Worm (Caenorhabditis elegans) whole organism, late embryonic: ENCODE results near the gene C27D6.1.

Experiments
- C08G9.2 ChIP-seq: sonication (generic microtip); optimal IDR thresholded peaks from 2 replicates; lab custom pipeline; 2016; ENCODE audit warnings: mild to moderate bottlenecking, missing genetic modification characterization, moderate library complexity, missing compliant biosample characterization
- C38D4.7 ChIP-seq: fragments of 200-800 bp; sonication (Bioruptor generic); optimal IDR thresholded peaks from 2 replicates; lab custom pipeline; 2018; ENCODE audit warnings: mild to moderate bottlenecking, missing genetic modification characterization, moderate library complexity, missing compliant biosample characterization
- F13H6.1 ChIP-seq: sonication (generic microtip); optimal IDR thresholded peaks from 2 replicates; lab custom pipeline; 2016; ENCODE audit warnings: missing genetic modification characterization, missing compliant biosample characterization
- T23F11.4 ChIP-seq: fragments of 200-800 bp; sonication (Bioruptor generic); optimal IDR thresholded peaks from 2 replicates; lab custom pipeline; 2018; ENCODE audit warnings: mild to moderate bottlenecking, missing genetic modification characterization, missing compliant biosample characterization
- Y22D7AL.16 ChIP-seq: sonication (generic microtip); optimal IDR thresholded peaks from 2 replicates; lab custom pipeline; 2016; ENCODE audit warnings: missing genetic modification characterization, missing compliant biosample characterization
- ahr-1 ChIP-seq: sonication (generic microtip); optimal IDR thresholded peaks from 2 replicates; lab custom pipeline; 2016; ENCODE audit warnings: missing genetic modification characterization, missing compliant biosample characterization
- ama-1 ChIP-seq: fragments of 150-350 bp; optimal IDR thresholded peaks from 2 replicates; lab custom pipeline; 2014
- ceh-14 ChIP-seq: sonication (generic microtip); optimal IDR thresholded peaks from 2 replicates; lab custom pipeline; 2016; ENCODE audit warnings: missing genotype, missing genetic modification characterization, missing compliant biosample characterization
- ceh-19 ChIP-seq: fragments of 200-800 bp; sonication (Bioruptor generic); optimal IDR thresholded peaks from 2 replicates; lab custom pipeline; 2018; ENCODE audit warnings: mild to moderate bottlenecking, missing genetic modification characterization, missing compliant biosample characterization
- ceh-31 ChIP-seq: sonication (generic microtip); optimal IDR thresholded peaks from 2 replicates; lab custom pipeline; 2016; ENCODE audit warnings: missing genetic modification characterization, missing compliant biosample characterization
- ceh-34 ChIP-seq: sonication (generic microtip); optimal IDR thresholded peaks from 2 replicates; lab custom pipeline; 2016; ENCODE audit warnings: mild to moderate bottlenecking, missing genetic modification characterization, missing compliant biosample characterization
- ceh-48 ChIP-seq: sonication (generic microtip); optimal IDR thresholded peaks from 2 replicates; lab custom pipeline; 2016; ENCODE audit warnings: missing genetic modification characterization, inconsistent platforms, missing compliant biosample characterization
- ceh-9 ChIP-seq: sonication (generic microtip); optimal IDR thresholded peaks from 2 replicates; lab custom pipeline; 2016; ENCODE audit warnings: mild to moderate bottlenecking, missing genetic modification characterization, inconsistent platforms, missing compliant biosample characterization
- che-1 ChIP-seq: sonication (generic microtip); optimal IDR thresholded peaks from 2 replicates; lab custom pipeline; 2016; ENCODE audit warnings: mild to moderate bottlenecking, missing genetic modification characterization, missing compliant biosample characterization
- elt-2 ChIP-seq: sonication (generic microtip); optimal IDR thresholded peaks from 2 replicates; lab custom pipeline; 2016; ENCODE audit warnings: missing genetic modification reagents, missing genetic modification characterization, missing compliant biosample characterization
- eyg-1 ChIP-seq: sonication (generic microtip); optimal IDR thresholded peaks from 2 replicates; lab custom pipeline; 2016; ENCODE audit warnings: missing genotype, missing genetic modification characterization, missing compliant biosample characterization
- hlh-30 ChIP-seq: sonication (generic microtip); optimal IDR thresholded peaks from 2 replicates; lab custom pipeline; 2017; ENCODE audit warnings: antibody characterized with exemption, missing genetic modification characterization, missing compliant biosample characterization; ENCODE audit not compliant: insufficient read depth
- mec-3 ChIP-seq: sonication (generic microtip); optimal IDR thresholded peaks from 2 replicates; lab custom pipeline; 2016; ENCODE audit warnings: borderline replicate concordance, missing genetic modification characterization, missing compliant biosample characterization
- nfya-1 ChIP-seq: sonication (generic microtip); optimal IDR thresholded peaks from 2 replicates; lab custom pipeline; 2017; ENCODE audit warnings: missing genetic modification characterization, mild to moderate bottlenecking, missing compliant biosample characterization, antibody characterized with exemption, moderate library complexity
- nhr-11 ChIP-seq: fragments of 150-350 bp; optimal IDR thresholded peaks from 2 replicates; lab custom pipeline; 2014; ENCODE audit warnings: missing biosample characterization, missing genetic modification characterization
- odd-2 ChIP-seq: sonication (generic microtip); optimal IDR thresholded peaks from 2 replicates; lab custom pipeline; 2017; ENCODE audit warnings: antibody characterized with exemption, mild to moderate bottlenecking, missing genetic modification characterization, missing compliant biosample characterization
- pag-3 ChIP-seq: sonication (generic microtip); optimal IDR thresholded peaks from 2 replicates; lab custom pipeline; 2016; ENCODE audit warnings: missing compliant biosample characterization, missing genetic modification characterization, borderline replicate concordance
- pat-9 ChIP-seq: fragments of 200-800 bp; sonication (Bioruptor generic); optimal IDR thresholded peaks from 2 replicates; lab custom pipeline; 2018; ENCODE audit warnings: mild to moderate bottlenecking, missing genetic modification characterization, moderate library complexity, missing compliant biosample characterization
- pax-1 ChIP-seq: fragments of 150-350 bp; optimal IDR thresholded peaks from 2 replicates; lab custom pipeline; 2014; ENCODE audit warnings: missing biosample characterization, missing genetic modification characterization
- pha-4 ChIP-seq: fragments of 150-350 bp; optimal IDR thresholded peaks from 2 replicates; lab custom pipeline; 2018; ENCODE audit warnings: missing biosample characterization, missing genetic modification reagents, missing genetic modification characterization
- ref-2 ChIP-seq: sonication (generic microtip); optimal IDR thresholded peaks from 2 replicates; lab custom pipeline; 2016; ENCODE audit warnings: missing genetic modification characterization, missing compliant biosample characterization
- rnt-1 ChIP-seq: sonication (generic microtip); optimal IDR thresholded peaks from 2 replicates; lab custom pipeline; 2016; ENCODE audit warnings: missing genetic modification characterization, missing compliant biosample characterization
- sdc-2 ChIP-seq: sonication (generic microtip); optimal IDR thresholded peaks from 2 replicates; lab custom pipeline; 2016; ENCODE audit warnings: missing genotype, missing genetic modification characterization, missing compliant biosample characterization
- sox-4 ChIP-seq: sonication (generic microtip); optimal IDR thresholded peaks from 2 replicates; lab custom pipeline; 2017; ENCODE audit warnings: mild to moderate bottlenecking, missing genetic modification characterization, inconsistent platforms, missing compliant biosample characterization
- tbx-2 ChIP-seq: sonication (generic microtip); optimal IDR thresholded peaks from 2 replicates; lab custom pipeline; 2016; ENCODE audit warnings: missing genetic modification characterization, missing compliant biosample characterization
- tbx-7 ChIP-seq: sonication (generic microtip); optimal IDR thresholded peaks from 2 replicates; lab custom pipeline; 2016; ENCODE audit warnings: missing genotype, missing genetic modification characterization, missing compliant biosample characterization
- ttx-3 ChIP-seq: sonication (generic microtip); optimal IDR thresholded peaks from 2 replicates; lab custom pipeline; 2016; ENCODE audit warnings: missing genetic modification reagents, missing genetic modification characterization, missing compliant biosample characterization
- unc-3 ChIP-seq, 2 experiments: fragments of 200-800 bp in 1 of 2; sonication (Bioruptor generic) in 1 of 2; sonication (generic microtip) in 1 of 2; conservative IDR thresholded peaks in 1 of 2; optimal IDR thresholded peaks in 1 of 2; 2 replicates each; pipeline versions ENCODE4 v1.3.6 to Lab custom; 2016 to 2022; ENCODE audit warnings: missing compliant biosample characterization in 2 of 2, missing genetic modification characterization in 2 of 2, missing genetic modification reagents in 1 of 2
- ztf-16 ChIP-seq: sonication (generic microtip); optimal IDR thresholded peaks from 2 replicates; lab custom pipeline; 2017; ENCODE audit warnings: missing genetic modification characterization, missing compliant biosample characterization

C27D6.1 gene

DNA sequence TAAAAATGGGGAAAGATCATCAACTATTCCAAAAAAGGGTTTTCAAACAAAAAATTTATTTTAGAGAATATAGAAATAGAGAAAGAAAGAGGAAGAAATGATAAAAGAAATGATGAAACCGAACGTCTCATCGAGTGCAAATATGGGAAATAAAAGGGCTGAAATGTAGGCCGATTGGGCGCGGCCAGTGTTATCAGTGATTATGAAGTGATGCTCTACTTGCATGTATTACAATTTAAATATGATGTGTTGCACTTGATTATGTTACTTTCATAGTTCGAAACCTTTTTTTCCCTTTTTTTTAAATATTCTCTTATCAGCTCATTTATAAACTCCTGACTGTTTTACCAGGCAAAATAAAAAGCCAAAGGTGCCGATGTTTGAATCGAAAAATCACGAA is 19.2 kb downstream of the C27D6.1 start:
- TF ChIP-seq ceh-48 (tag; lab: Kevin White, UChicago): no peak
- peak; percentile 71 for TF ChIP-seq elt-2 (tag; lab: Kevin White, UChicago)

DNA sequence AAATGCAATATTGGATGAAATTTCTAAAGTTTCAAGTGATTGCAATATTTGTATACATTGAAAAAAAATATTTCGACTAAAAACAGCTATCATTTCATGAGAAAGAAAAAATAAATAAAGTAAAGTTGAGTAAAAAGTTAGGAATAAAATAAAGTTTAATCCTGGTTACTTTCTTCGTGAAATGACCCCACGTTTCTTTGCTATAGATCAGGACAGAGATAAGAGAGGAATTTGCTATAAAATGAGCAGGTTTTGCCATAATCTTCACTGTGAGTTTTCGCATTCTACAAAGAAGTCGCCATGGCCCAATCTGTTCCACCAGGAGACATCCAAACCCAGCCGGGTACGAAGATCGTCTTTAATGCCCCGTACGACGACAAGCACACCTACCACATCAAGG is 21.5 kb downstream of the C27D6.1 start, which contains the start of gene msp-49:
Gene msp-49 (plus strand): TSS at position 301 of the 400 bp plus-strand sequence.
- TF ChIP-seq unc-3 (GFP tag; conservative IDR thresholded peaks at IDR 0.05; lab: Robert Waterston, UW) (no peak), unc-3 (tag; optimal IDR thresholded peaks at IDR 0.05; lab: Kevin White, UChicago) (no peak), sox-4 (tag; lab: Kevin White, UChicago) (no peak), ama-1 (lab: Kevin White, UChicago) (no peak), hlh-30 (no peak), ceh-31 (tag; lab: Kevin White, UChicago) (no peak)

DNA sequence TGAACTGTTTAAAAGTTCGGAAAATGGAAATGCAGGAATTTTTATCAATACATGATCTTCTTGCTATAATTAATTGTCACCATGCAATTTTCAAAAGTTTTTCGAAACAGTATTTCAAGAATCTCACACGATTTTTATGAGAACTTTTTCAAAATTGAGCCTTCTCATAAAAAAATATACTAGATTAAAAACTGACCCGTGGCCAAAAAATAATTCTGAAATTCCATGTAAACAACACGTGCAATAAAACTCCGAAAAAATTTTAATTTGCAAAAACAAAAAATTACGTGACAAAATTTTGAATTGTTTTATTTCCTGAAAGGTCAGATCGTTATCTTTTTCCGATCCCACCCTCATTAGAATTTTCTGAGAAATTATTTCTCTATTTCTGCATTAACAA is 23.0 kb downstream of the C27D6.1 start, which contains the start of gene C34F11.5:
Gene C34F11.5 (plus strand): TSS at position 301 of the 400 bp plus-strand sequence.
- TF ChIP-seq ztf-16 (tag; lab: Kevin White, UChicago) (no peak), ceh-9 (tag; lab: Kevin White, UChicago) (no peak), hlh-30 (no peak), ref-2 (tag; lab: Kevin White, UChicago) (no peak), tbx-7 (tag; lab: Kevin White, UChicago) (no peak), nhr-11 (tag; lab: Kevin White, UChicago) (no peak), ceh-34 (tag; lab: Kevin White, UChicago) (no peak), C38D4.7 (no peak), ceh-14 (tag; lab: Kevin White, UChicago) (no peak), rnt-1 (tag; lab: Kevin White, UChicago) (no peak), pat-9 (no peak), T23F11.4 (no peak), eyg-1 (tag; lab: Kevin White, UChicago) (no peak), pag-3 (no peak), sox-4 (tag; lab: Kevin White, UChicago) (no peak)
- TF ChIP-seq, all 69 proteins: peak for 0

DNA sequence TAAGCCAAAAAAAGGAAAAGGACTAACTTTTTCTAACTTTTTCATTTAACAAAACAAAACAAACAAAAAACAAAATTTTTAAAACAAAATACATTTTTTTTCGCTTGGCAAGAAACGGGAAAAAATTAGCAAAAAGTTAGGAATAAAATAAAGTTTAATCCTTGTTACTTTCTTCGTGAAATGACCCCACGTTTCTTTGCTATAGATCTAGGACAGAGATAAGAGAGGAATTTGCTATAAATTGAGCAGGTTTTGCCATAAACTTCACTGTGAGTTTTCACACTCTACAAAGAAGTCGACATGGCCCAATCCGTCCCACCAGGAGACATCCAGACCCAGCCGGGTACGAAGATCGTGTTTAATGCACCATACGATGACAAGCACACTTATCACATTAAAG is 26.9 kb downstream of the C27D6.1 start, which contains the start of gene msp-50:
Gene msp-50 (plus strand): TSS at position 301 of the 400 bp plus-strand sequence.
- no peak for TF ChIP-seq mec-3 (tag; lab: Kevin White, UChicago)
- TF ChIP-seq T23F11.4: no peak
- TF ChIP-seq tbx-2 (tag; lab: Kevin White, UChicago): no peak
- no peak for TF ChIP-seq F13H6.1
- TF ChIP-seq ttx-3: no peak
- no peak for TF ChIP-seq nfya-1
- TF ChIP-seq ceh-9 (tag; lab: Kevin White, UChicago): no peak
- no peak for TF ChIP-seq ahr-1 (tag; lab: Kevin White, UChicago)
- no peak for TF ChIP-seq pax-1 (tag; lab: Kevin White, UChicago)
- TF ChIP-seq che-1 (tag; lab: Kevin White, UChicago): no peak
- TF ChIP-seq Y22D7AL.16: no peak
- TF ChIP-seq ceh-31 (tag; lab: Kevin White, UChicago): no peak
- no peak for TF ChIP-seq ceh-19 (GFP tag; lab: Kevin White, UChicago)
- no peak for TF ChIP-seq pha-4 (tag; lab: Kevin White, UChicago)
- TF ChIP-seq ceh-48 (tag; lab: Kevin White, UChicago): no peak
- no peak for TF ChIP-seq C08G9.2 (tag; lab: Kevin White, UChicago)
- no peak for TF ChIP-seq unc-3 (GFP tag; conservative IDR thresholded peaks at IDR 0.05; lab: Robert Waterston, UW)
- TF ChIP-seq unc-3 (tag; optimal IDR thresholded peaks at IDR 0.05; lab: Kevin White, UChicago): no peak
- TF ChIP-seq tbx-7 (tag; lab: Kevin White, UChicago): no peak
- no peak for TF ChIP-seq odd-2 (tag; lab: Kevin White, UChicago)
- no peak for TF ChIP-seq sdc-2 (tag; lab: Kevin White, UChicago)
